Fruit fly (Drosophila melanogaster) whole organism, embryonic: ENCODE results near the gene bib.

ENCODE experiments used
- Asciz ChIP-seq: fragments of 200-800 bp; sonication (Bioruptor generic); optimal IDR thresholded peaks from 2 replicates; lab custom pipeline; 2017; ENCODE audit warnings: missing biosample characterization, mild to moderate bottlenecking, missing genetic modification characterization, missing genetic modification reagents
- CG10565 ChIP-seq: fragments of 200-800 bp; sonication (Bioruptor generic); optimal IDR thresholded peaks from 3 replicates; lab custom pipeline; 2016; ENCODE audit warnings: missing biosample characterization, mild to moderate bottlenecking, missing genetic modification characterization
- CG11504 ChIP-seq: fragments of 200-800 bp; sonication (Bioruptor generic); optimal IDR thresholded peaks from 3 replicates; lab custom pipeline; 2019; ENCODE audit warnings: missing biosample characterization, mild to moderate bottlenecking, missing genetic modification characterization, moderate library complexity
- CG12155 ChIP-seq: fragments of 200-800 bp; sonication (Bioruptor generic); optimal IDR thresholded peaks from 3 replicates; lab custom pipeline; 2016; ENCODE audit warnings: missing biosample characterization, missing genetic modification characterization
- CG12236 ChIP-seq: fragments of 200-800 bp; sonication (Bioruptor generic); optimal IDR thresholded peaks from 2 replicates; lab custom pipeline; 2016; ENCODE audit warnings: missing biosample characterization, missing genetic modification characterization
- CG13894 ChIP-seq: fragments of 200-800 bp; sonication (Bioruptor generic); optimal IDR thresholded peaks from 3 replicates; lab custom pipeline; 2018; ENCODE audit warnings: missing biosample characterization, mild to moderate bottlenecking, missing genetic modification characterization, moderate library complexity
- CG14441 ChIP-seq: fragments of 200-800 bp; sonication (Bioruptor generic); IDR thresholded peaks from 2 replicates; pipeline ENCODE4 v1.3.6; 2022; ENCODE audit warnings: missing biosample characterization, missing genetic modification characterization
- CG14965 ChIP-seq: fragments of 200-800 bp; sonication (Bioruptor generic); optimal IDR thresholded peaks from 2 replicates; lab custom pipeline; 2016; ENCODE audit warnings: missing biosample characterization, missing genetic modification characterization, borderline replicate concordance
- CG16779 ChIP-seq: fragments of 200-800 bp; sonication (Bioruptor generic); IDR thresholded peaks from 2 replicates; pipeline ENCODE4 v1.3.6; 2022; ENCODE audit warnings: missing biosample characterization, missing genetic modification characterization
- CG16813 ChIP-seq: fragments of 200-800 bp; sonication (Bioruptor generic); IDR thresholded peaks from 3 replicates; pipeline ENCODE4 v1.3.6; 2022; ENCODE audit warnings: missing biosample characterization, missing genetic modification characterization; ENCODE audit not compliant: partially characterized antibody
- CG16815 ChIP-seq: fragments of 200-800 bp; sonication (Bioruptor generic); optimal IDR thresholded peaks from 3 replicates; lab custom pipeline; 2017; ENCODE audit warnings: missing biosample characterization, mild to moderate bottlenecking, missing genetic modification characterization
- CG17328 ChIP-seq: fragments of 200-800 bp; sonication (Bioruptor generic); IDR thresholded peaks from 2 replicates; pipeline ENCODE4 v1.3.6; 2022; ENCODE audit warnings: missing biosample characterization, missing genetic modification characterization
- CG17568 ChIP-seq: fragments of 200-800 bp; sonication (Bioruptor generic); optimal IDR thresholded peaks from 2 replicates; lab custom pipeline; 2018; ENCODE audit warnings: missing biosample characterization, mild to moderate bottlenecking, missing genetic modification characterization, moderate library complexity
- CG18599 ChIP-seq: fragments of 200-800 bp; sonication (Bioruptor generic); optimal IDR thresholded peaks from 3 replicates; lab custom pipeline; 2017; ENCODE audit warnings: missing biosample characterization, missing genetic modification characterization, mild to moderate bottlenecking, moderate library complexity, missing genetic modification reagents
- CG18764 ChIP-seq: fragments of 200-800 bp; sonication (Bioruptor generic); optimal IDR thresholded peaks from 3 replicates; lab custom pipeline; 2016; ENCODE audit warnings: missing biosample characterization, missing genetic modification characterization
- CG32772 ChIP-seq: fragments of 200-800 bp; sonication (Bioruptor generic); IDR thresholded peaks from 2 replicates; pipeline ENCODE4 v1.3.6; 2022; ENCODE audit warnings: missing biosample characterization, missing genetic modification characterization
- CG33213 ChIP-seq: fragments of 200-800 bp; sonication (Bioruptor generic); optimal IDR thresholded peaks from 3 replicates; lab custom pipeline; 2016; ENCODE audit warnings: missing biosample characterization, missing genetic modification characterization
- CG3995 ChIP-seq: fragments of 200-800 bp; sonication (Bioruptor generic); optimal IDR thresholded peaks from 3 replicates; lab custom pipeline; 2016; ENCODE audit warnings: missing biosample characterization, missing genetic modification characterization
- CG4424 ChIP-seq: fragments of 200-800 bp; sonication (Bioruptor generic); optimal IDR thresholded peaks from 3 replicates; lab custom pipeline; 2016; ENCODE audit warnings: missing biosample characterization, missing genetic modification characterization
- CG4617 ChIP-seq: fragments of 200-800 bp; sonication (Bioruptor generic); optimal IDR thresholded peaks from 3 replicates; lab custom pipeline; 2016; ENCODE audit warnings: missing biosample characterization, missing genetic modification characterization, borderline replicate concordance
- CG4730 ChIP-seq: fragments of 200-800 bp; sonication (Bioruptor generic); IDR thresholded peaks from 2 replicates; pipeline ENCODE4 v1.3.6; 2022; ENCODE audit warnings: missing biosample characterization, missing genetic modification characterization
- CG6175 ChIP-seq: fragments of 200-800 bp; sonication (Bioruptor generic); IDR thresholded peaks from 3 replicates; pipeline ENCODE4 v1.3.6; 2022; ENCODE audit warnings: missing biosample characterization, missing genetic modification characterization
- CHES-1-like ChIP-seq: fragments of 200-800 bp; sonication (Bioruptor generic); optimal IDR thresholded peaks from 2 replicates; lab custom pipeline; 2016; ENCODE audit warnings: missing biosample characterization, missing genetic modification characterization
- Dbx ChIP-seq: fragments of 200-800 bp; sonication (Bioruptor generic); IDR thresholded peaks from 3 replicates; pipeline ENCODE4 v1.3.6; 2022; ENCODE audit warnings: missing biosample characterization, missing genetic modification characterization
- HLHmδ ChIP-seq: fragments of 200-800 bp; sonication (Bioruptor generic); optimal IDR thresholded peaks from 2 replicates; lab custom pipeline; 2018; ENCODE audit warnings: missing biosample characterization, mild to moderate bottlenecking, missing genetic modification characterization, moderate library complexity
- HmgZ ChIP-seq: fragments of 200-800 bp; sonication (Bioruptor generic); optimal IDR thresholded peaks from 2 replicates; lab custom pipeline; 2018; ENCODE audit warnings: missing biosample characterization, mild to moderate bottlenecking, missing genetic modification characterization
- Hr51 ChIP-seq, 2 experiments: fragments of 200-800 bp; sonication (Bioruptor generic); optimal IDR thresholded peaks; 2 replicates in 1 of 2; 3 replicates in 1 of 2; lab custom pipeline; 2016 to 2018; ENCODE audit warnings: missing biosample characterization in 2 of 2, missing genetic modification characterization in 2 of 2, mild to moderate bottlenecking in 1 of 2, moderate library complexity in 1 of 2
- Mad ChIP-seq: fragments of 200-800 bp; sonication (Bioruptor generic); optimal IDR thresholded peaks from 2 replicates; lab custom pipeline; 2016; ENCODE audit warnings: missing biosample characterization, missing genetic modification characterization
- Med ChIP-seq: fragments of 200-800 bp; sonication (Bioruptor generic); peaks from one replicate; lab custom pipeline; 2016; ENCODE audit warnings: missing biosample characterization, missing genetic modification characterization, mild to moderate bottlenecking, inconsistent platforms, moderate library complexity
- Meics ChIP-seq: fragments of 200-800 bp; sonication (Bioruptor generic); optimal IDR thresholded peaks from 2 replicates; lab custom pipeline; 2017; ENCODE audit warnings: missing biosample characterization, mild to moderate bottlenecking, missing genetic modification characterization
- NC2β ChIP-seq: fragments of 200-800 bp; sonication (Bioruptor generic); optimal IDR thresholded peaks from 2 replicates; lab custom pipeline; 2016; ENCODE audit warnings: missing biosample characterization, missing genetic modification characterization
- Neu2 ChIP-seq: fragments of 200-800 bp; sonication (Bioruptor generic); optimal IDR thresholded peaks from 3 replicates; lab custom pipeline; 2016; ENCODE audit warnings: missing biosample characterization, missing genetic modification characterization, borderline replicate concordance
- Ptx1 ChIP-seq: fragments of 200-800 bp; sonication (Bioruptor generic); IDR thresholded peaks from 2 replicates; pipeline ENCODE4 v1.3.6; 2022; ENCODE audit warnings: missing biosample characterization, missing genetic modification characterization
- Vsx1 ChIP-seq: fragments of 200-800 bp; sonication (Bioruptor generic); optimal IDR thresholded peaks from 2 replicates; lab custom pipeline; 2017; ENCODE audit warnings: missing biosample characterization, mild to moderate bottlenecking, missing genetic modification characterization, missing genetic modification reagents
- bigmax ChIP-seq: fragments of 200-800 bp; sonication (Bioruptor generic); optimal IDR thresholded peaks from 2 replicates; lab custom pipeline; 2018; ENCODE audit warnings: missing biosample characterization, mild to moderate bottlenecking, missing genetic modification characterization
- crp ChIP-seq, 2 experiments: fragments of 200-800 bp; sonication (Bioruptor generic); optimal IDR thresholded peaks; 2 replicates in 1 of 2; 3 replicates in 1 of 2; lab custom pipeline; 2017; ENCODE audit warnings: missing biosample characterization in 2 of 2, missing genetic modification characterization in 2 of 2, mild to moderate bottlenecking in 1 of 2, moderate library complexity in 1 of 2
- hth ChIP-seq: fragments of >200 bp; optimal IDR thresholded peaks from 2 replicates; lab custom pipeline; 2017; ENCODE audit warnings: inconsistent platforms
- knrl ChIP-seq: fragments of 200-800 bp; sonication (Bioruptor generic); IDR thresholded peaks from 3 replicates; pipeline ENCODE4 v1.3.6; 2022; ENCODE audit warnings: missing biosample characterization, missing genetic modification characterization; ENCODE audit not compliant: partially characterized antibody
- nmo ChIP-seq: fragments of 200-800 bp; sonication (Bioruptor generic); optimal IDR thresholded peaks from 2 replicates; lab custom pipeline; 2018; ENCODE audit warnings: missing biosample characterization, mild to moderate bottlenecking, missing genetic modification characterization, moderate library complexity
- pzg ChIP-seq: fragments of 200-800 bp; sonication (Bioruptor generic); optimal IDR thresholded peaks from 3 replicates; lab custom pipeline; 2018; ENCODE audit warnings: missing biosample characterization, mild to moderate bottlenecking, missing genetic modification characterization, moderate library complexity
- repo ChIP-seq: fragments of 200-800 bp; sonication (Bioruptor generic); optimal IDR thresholded peaks from 2 replicates; lab custom pipeline; 2016; ENCODE audit warnings: missing biosample characterization, missing genetic modification characterization
- scrt ChIP-seq: fragments of 200-800 bp; sonication (Bioruptor generic); optimal IDR thresholded peaks from 2 replicates; lab custom pipeline; 2018; ENCODE audit warnings: missing biosample characterization, mild to moderate bottlenecking, missing genetic modification characterization, moderate library complexity
- sens ChIP-seq: fragments of 200-800 bp; sonication (Bioruptor generic); peaks from one replicate; lab custom pipeline; 2016; ENCODE audit warnings: missing biosample characterization, missing genetic modification characterization
- stwl ChIP-seq: fragments of 200-800 bp; sonication (Bioruptor generic); optimal IDR thresholded peaks from 3 replicates; lab custom pipeline; 2018; ENCODE audit warnings: missing biosample characterization, mild to moderate bottlenecking, missing genetic modification characterization, moderate library complexity
- tx ChIP-seq: fragments of 200-800 bp; sonication (Bioruptor generic); optimal IDR thresholded peaks from 2 replicates; lab custom pipeline; 2016; ENCODE audit warnings: missing biosample characterization, missing genetic modification characterization
- vvl ChIP-seq: fragments of 200-800 bp; sonication (Bioruptor generic); IDR thresholded peaks from 2 replicates; pipeline ENCODE4 v1.3.6; 2022; ENCODE audit warnings: missing biosample characterization, missing genetic modification characterization
- wdn ChIP-seq: fragments of 200-800 bp; sonication (Bioruptor generic); IDR thresholded peaks from 2 replicates; pipeline ENCODE4 v1.3.6; 2022; ENCODE audit warnings: missing biosample characterization, missing genetic modification characterization
- wor ChIP-seq: fragments of 200-800 bp; sonication (Bioruptor generic); IDR thresholded peaks from 2 replicates; pipeline ENCODE4 v1.3.6; 2022; ENCODE audit warnings: missing biosample characterization, missing genetic modification characterization
- zfh2 ChIP-seq: fragments of 200-800 bp; sonication (Bioruptor generic); optimal IDR thresholded peaks from 2 replicates; lab custom pipeline; 2016; ENCODE audit warnings: missing biosample characterization, missing genetic modification characterization

bib gene

dm6 chr2L:9938631-9939256, 45.7 kb upstream of the bib start, which contains the start of the genes Datp and CG4619 (continued):
- TF ChIP-seq nmo (peak; percentile 20), NC2β (GFP tag; lab: Kevin White, UChicago) (peak; percentile 22), wor (GFP tag; lab: Robert Waterston, UW) (no peak), bigmax (no peak), HmgZ (peak; percentile 87), CG33213 (GFP tag; lab: Kevin White, UChicago) (peak; percentile 64), CHES-1-like (GFP tag; lab: Kevin White, UChicago) (peak; percentile 29), repo (GFP tag; lab: Kevin White, UChicago) (peak; percentile 16), CG4730 (GFP tag; lab: Robert Waterston, UW) (no peak), CG18764 (GFP tag; lab: Kevin White, UChicago) (peak; percentile 32), CG16815 (GFP tag; lab: Kevin White, UChicago) (no peak), Ptx1 (GFP tag; lab: Robert Waterston, UW) (peak; percentile 47; the same call in 1 of the 2 replicates), CG11504 (tag; lab: Kevin White, UChicago) (no peak), CG16779 (GFP tag; lab: Robert Waterston, UW) (no peak), CG32772 (0 out of 2 replicates have a peak, but pooled peaks have one; percentile 6), Meics (GFP tag; lab: Kevin White, UChicago) (peak; percentile 39), crp (GFP tag; optimal IDR thresholded peaks at IDR 0.05; lab: Kevin White, UChicago) (peak in 1 of 2 experiments; percentile 87), wdn (0 out of 2 replicates have a peak, but pooled peaks have one; percentile 20), hth (lab: Kevin White, UChicago) (no peak), CG14965 (GFP tag; lab: Kevin White, UChicago) (no peak), sens (GFP tag; lab: Kevin White, UChicago) (peak; percentile 76), Neu2 (GFP tag; lab: Kevin White, UChicago) (peak; percentile 50), CG6175 (no peak), CG4424 (GFP tag; lab: Kevin White, UChicago) (peak; percentile 2), HLHmδ (GFP tag; lab: Kevin White, UChicago) (no peak), CG12155 (peak; percentile 11), Hr51 (GFP tag; optimal IDR thresholded peaks at IDR 0.05; lab: Kevin White, UChicago) (no peak), tx (GFP tag; lab: Kevin White, UChicago) (peak; percentile 26), Mad (GFP tag; lab: Kevin White, UChicago) (peak; percentile 14), stwl (peak; percentile 78), CG12236 (GFP tag; lab: Kevin White, UChicago) (no peak), pzg (GFP tag; lab: Kevin White, UChicago) (peak; percentile 79), knrl (GFP tag; lab: Robert Waterston, UW) (0 out of 3 replicates have a peak, but pooled peaks have one; percentile 24), CG17568 (GFP tag; lab: Kevin White, UChicago) (no peak), Vsx1 (GFP tag; lab: Kevin White, UChicago) (no peak), CG10565 (GFP tag; lab: Kevin White, UChicago) (no peak), CG4617 (GFP tag; lab: Kevin White, UChicago) (peak; percentile 55), CG14441 (0 out of 2 replicates have a peak, but pooled peaks have one; percentile 35), vvl (GFP tag; lab: Robert Waterston, UW) (peak; percentile 63; the same call in 1 of the 2 replicates), zfh2 (peak; percentile 77), CG3995 (peak; percentile 36), CG13894 (tag; lab: Kevin White, UChicago) (no peak), Med (GFP tag; lab: Kevin White, UChicago) (peak; percentile 96), CG17328 (peak; percentile 29; the same call in 1 of the 2 replicates), CG18599 (peak; percentile 72), Dbx (GFP tag; lab: Robert Waterston, UW) (peak; percentile 62; the same call in 2 of the 3 replicates), CG16813 (GFP tag; lab: Robert Waterston, UW) (no peak), scrt (GFP tag; lab: Kevin White, UChicago) (peak; percentile 49), Asciz (GFP tag; lab: Kevin White, UChicago) (no peak)
